Fruit fly (Drosophila melanogaster) whole organism, embryonic: Measurements from ENCODE around the gene Dhc62B.

ENCODE experiments used
- Abd-B ChIP-seq: fragments of 200-800 bp; sonication (Bioruptor generic); optimal IDR thresholded peaks from 2 replicates; lab custom pipeline; 2018; ENCODE audit warnings: missing biosample characterization, mild to moderate bottlenecking, missing genetic modification characterization, moderate library complexity
- CG12219 ChIP-seq: fragments of 200-800 bp; sonication (Bioruptor generic); optimal IDR thresholded peaks from 3 replicates; lab custom pipeline; 2018; ENCODE audit warnings: missing biosample characterization, mild to moderate bottlenecking, missing genetic modification characterization
- CG12942 ChIP-seq: fragments of 200-800 bp; sonication (Bioruptor generic); optimal IDR thresholded peaks from 3 replicates; lab custom pipeline; 2016; ENCODE audit warnings: missing biosample characterization, missing genetic modification characterization
- CG13123 ChIP-seq: fragments of 200-800 bp; sonication (Bioruptor generic); optimal IDR thresholded peaks from 2 replicates; lab custom pipeline; 2016; ENCODE audit warnings: missing biosample characterization, missing genetic modification characterization
- CG13894 ChIP-seq: fragments of 200-800 bp; sonication (Bioruptor generic); optimal IDR thresholded peaks from 3 replicates; lab custom pipeline; 2018; ENCODE audit warnings: missing biosample characterization, mild to moderate bottlenecking, missing genetic modification characterization, moderate library complexity
- CG15073 ChIP-seq: fragments of 200-800 bp; sonication (Bioruptor generic); optimal IDR thresholded peaks from 2 replicates; lab custom pipeline; 2016; ENCODE audit warnings: missing biosample characterization, missing genetic modification characterization
- CG15269 ChIP-seq: fragments of 200-800 bp; sonication (Bioruptor generic); optimal IDR thresholded peaks from 2 replicates; lab custom pipeline; 2018; ENCODE audit warnings: missing biosample characterization, mild to moderate bottlenecking, missing genetic modification characterization, moderate library complexity
- CG3065 ChIP-seq: fragments of 200-800 bp; sonication (Bioruptor generic); optimal IDR thresholded peaks from 2 replicates; lab custom pipeline; 2016; ENCODE audit warnings: missing biosample characterization, missing genetic modification characterization
- CG31365 ChIP-seq: fragments of 200-800 bp; sonication (Bioruptor generic); optimal IDR thresholded peaks from 2 replicates; lab custom pipeline; 2018; ENCODE audit warnings: missing biosample characterization, mild to moderate bottlenecking, missing genetic modification characterization
- CG33557 ChIP-seq: fragments of 200-800 bp; sonication (Bioruptor generic); optimal IDR thresholded peaks from 2 replicates; lab custom pipeline; 2019; ENCODE audit warnings: missing biosample characterization, mild to moderate bottlenecking, missing genetic modification characterization, moderate library complexity
- CG3407 ChIP-seq: fragments of 200-800 bp; sonication (Bioruptor generic); optimal IDR thresholded peaks from 2 replicates; lab custom pipeline; 2018; ENCODE audit warnings: missing biosample characterization, mild to moderate bottlenecking, missing genetic modification characterization
- CG34422 ChIP-seq: fragments of 200-800 bp; sonication (Bioruptor generic); IDR thresholded peaks from 3 replicates; pipeline ENCODE4 v1.3.6; 2022; ENCODE audit warnings: missing biosample characterization, missing genetic modification characterization
- CG4328 ChIP-seq: fragments of 200-800 bp; sonication (Bioruptor generic); optimal IDR thresholded peaks from 3 replicates; lab custom pipeline; 2017; ENCODE audit warnings: missing biosample characterization, missing genetic modification reagents, missing genetic modification characterization
- CG4360 ChIP-seq: fragments of 200-800 bp; sonication (Bioruptor generic); IDR thresholded peaks from 2 replicates; pipeline ENCODE4 v1.3.6; 2022; ENCODE audit warnings: missing biosample characterization, missing genetic modification characterization
- CG5953 ChIP-seq: fragments of 200-800 bp; sonication (Bioruptor generic); IDR thresholded peaks from 2 replicates; pipeline ENCODE4 v1.3.6; 2022; ENCODE audit warnings: missing biosample characterization, missing genetic modification characterization
- CG6854 ChIP-seq: fragments of 200-800 bp; sonication (Bioruptor generic); optimal IDR thresholded peaks from 3 replicates; lab custom pipeline; 2017; ENCODE audit warnings: missing biosample characterization, mild to moderate bottlenecking, missing genetic modification characterization
- CG7987 ChIP-seq: fragments of 200-800 bp; sonication (Bioruptor generic); optimal IDR thresholded peaks from 2 replicates; lab custom pipeline; 2018; ENCODE audit warnings: missing biosample characterization, mild to moderate bottlenecking, missing genetic modification characterization, moderate library complexity
- CG8290 ChIP-seq, 3 experiments: fragments of 200-800 bp; sonication (Bioruptor generic); optimal IDR thresholded peaks; 2 replicates each; lab custom pipeline; 2016 to 2019; ENCODE audit warnings: missing biosample characterization in 3 of 3, missing genetic modification characterization in 3 of 3, mild to moderate bottlenecking in 2 of 3, moderate library complexity in 1 of 3
- CG8359 ChIP-seq: fragments of 200-800 bp; sonication (Bioruptor generic); optimal IDR thresholded peaks from 2 replicates; lab custom pipeline; 2017; ENCODE audit warnings: missing biosample characterization, mild to moderate bottlenecking, missing genetic modification characterization, borderline replicate concordance
- CG9727 ChIP-seq: fragments of 200-800 bp; sonication (Bioruptor generic); optimal IDR thresholded peaks from 3 replicates; lab custom pipeline; 2017; ENCODE audit warnings: missing biosample characterization, mild to moderate bottlenecking, missing genetic modification characterization
- CG9797 ChIP-seq: fragments of 200-800 bp; sonication (Bioruptor generic); optimal IDR thresholded peaks from 3 replicates; lab custom pipeline; 2018; ENCODE audit warnings: missing biosample characterization, mild to moderate bottlenecking, missing genetic modification characterization
- CoRest ChIP-seq: fragments of 200-800 bp; sonication (Bioruptor generic); optimal IDR thresholded peaks from 3 replicates; lab custom pipeline; 2018; ENCODE audit warnings: missing biosample characterization, mild to moderate bottlenecking, missing genetic modification characterization, moderate library complexity
- CrebB ChIP-seq: fragments of 200-800 bp; sonication (Bioruptor generic); optimal IDR thresholded peaks from 3 replicates; lab custom pipeline; 2018; ENCODE audit warnings: missing biosample characterization, mild to moderate bottlenecking, missing genetic modification characterization
- Doc3 ChIP-seq: fragments of 200-800 bp; sonication (Bioruptor generic); IDR thresholded peaks from 3 replicates; pipeline ENCODE4 v1.3.6; 2022; ENCODE audit warnings: missing biosample characterization, missing genetic modification characterization; ENCODE audit not compliant: partially characterized antibody
- H15 ChIP-seq: fragments of 200-800 bp; sonication (Bioruptor generic); IDR thresholded peaks from 3 replicates; pipeline ENCODE4 v1.3.6; 2022; ENCODE audit warnings: missing biosample characterization, missing genetic modification characterization
- HLHmδ ChIP-seq: fragments of 200-800 bp; sonication (Bioruptor generic); optimal IDR thresholded peaks from 2 replicates; lab custom pipeline; 2018; ENCODE audit warnings: missing biosample characterization, mild to moderate bottlenecking, missing genetic modification characterization, moderate library complexity
- Kr ChIP-seq: fragments of 200-800 bp; sonication (Bioruptor generic); optimal IDR thresholded peaks from 2 replicates; lab custom pipeline; 2017; ENCODE audit warnings: missing biosample characterization, mild to moderate bottlenecking, missing genetic modification characterization
- Lhr ChIP-seq: fragments of 200-800 bp; sonication (Bioruptor generic); optimal IDR thresholded peaks from 3 replicates; lab custom pipeline; 2017; ENCODE audit warnings: mild to moderate bottlenecking, missing biosample characterization, missing genetic modification reagents, missing genetic modification characterization
- NK7.1 ChIP-seq: fragments of 200-800 bp; sonication (Bioruptor generic); optimal IDR thresholded peaks from 3 replicates; lab custom pipeline; 2016; ENCODE audit warnings: missing biosample characterization, missing genetic modification characterization
- Pdp1 ChIP-seq, 2 experiments: fragments of 200-800 bp; sonication (Bioruptor generic); optimal IDR thresholded peaks; 3 replicates each; lab custom pipeline; 2016; ENCODE audit warnings: missing biosample characterization in 2 of 2, missing genetic modification characterization in 2 of 2, mild to moderate bottlenecking in 1 of 2, moderate library complexity in 1 of 2
- Rx ChIP-seq: fragments of 200-800 bp; sonication (Bioruptor generic); IDR thresholded peaks from 2 replicates; pipeline ENCODE4 v1.3.6; 2022; ENCODE audit warnings: missing biosample characterization, missing genetic modification characterization
- Scr ChIP-seq: fragments of 200-800 bp; sonication (Bioruptor generic); IDR thresholded peaks from 2 replicates; pipeline ENCODE4 v1.3.6; 2022; ENCODE audit warnings: missing biosample characterization, missing genetic modification characterization; ENCODE audit not compliant: partially characterized antibody
- ash1 ChIP-seq: fragments of 200-800 bp; sonication (Bioruptor generic); optimal IDR thresholded peaks from 2 replicates; lab custom pipeline; 2018; ENCODE audit warnings: missing biosample characterization, mild to moderate bottlenecking, missing genetic modification characterization
- ato ChIP-seq: fragments of 200-800 bp; sonication (Bioruptor generic); IDR thresholded peaks from 2 replicates; pipeline ENCODE4 v1.3.6; 2022; ENCODE audit warnings: missing biosample characterization, missing genetic modification characterization; ENCODE audit not compliant: partially characterized antibody
- cg ChIP-seq: fragments of 200-800 bp; sonication (Bioruptor generic); optimal IDR thresholded peaks from 3 replicates; lab custom pipeline; 2019; ENCODE audit warnings: missing biosample characterization, mild to moderate bottlenecking, missing genetic modification characterization, moderate library complexity
- chn ChIP-seq: fragments of 200-800 bp; sonication (Bioruptor generic); optimal IDR thresholded peaks from 2 replicates; lab custom pipeline; 2016; ENCODE audit warnings: missing biosample characterization, missing genetic modification characterization
- danr ChIP-seq: fragments of 200-800 bp; sonication (Bioruptor generic); IDR thresholded peaks from 2 replicates; pipeline ENCODE4 v1.3.6; 2022; ENCODE audit warnings: missing biosample characterization, missing genetic modification characterization
- dmrt11E ChIP-seq: fragments of 200-800 bp; sonication (Bioruptor generic); optimal IDR thresholded peaks from 3 replicates; lab custom pipeline; 2018; ENCODE audit warnings: missing biosample characterization, mild to moderate bottlenecking, missing genetic modification characterization, moderate library complexity
- gcm ChIP-seq: fragments of 200-800 bp; sonication (Bioruptor generic); optimal IDR thresholded peaks from 2 replicates; lab custom pipeline; 2019; ENCODE audit warnings: missing biosample characterization, mild to moderate bottlenecking, missing genetic modification characterization, moderate library complexity
- hkb ChIP-seq, 2 experiments: fragments of 200-800 bp in 1 of 2; fragments of >200 bp in 1 of 2; sonication (Bioruptor generic) in 1 of 2; IDR thresholded peaks in 1 of 2; optimal IDR thresholded peaks in 1 of 2; 2 replicates each; pipeline versions ENCODE4 v1.3.6 to Lab custom; 2017 to 2022; ENCODE audit warnings: missing biosample characterization in 1 of 2, missing genetic modification characterization in 1 of 2
- hth ChIP-seq: fragments of >200 bp; optimal IDR thresholded peaks from 2 replicates; lab custom pipeline; 2017; ENCODE audit warnings: inconsistent platforms
- lmd ChIP-seq: fragments of 200-800 bp; sonication (Bioruptor generic); IDR thresholded peaks from 2 replicates; pipeline ENCODE4 v1.3.6; 2022; ENCODE audit warnings: missing biosample characterization, missing genetic modification characterization
- pfk ChIP-seq: fragments of 200-800 bp; sonication (Bioruptor generic); optimal IDR thresholded peaks from 2 replicates; lab custom pipeline; 2018; ENCODE audit warnings: missing biosample characterization, mild to moderate bottlenecking, missing genetic modification characterization, moderate library complexity
- ttk ChIP-seq: fragments of 200-800 bp; sonication (Bioruptor generic); IDR thresholded peaks from 2 replicates; pipeline ENCODE4 v2.1.2; 2022; ENCODE audit warnings: missing biosample characterization, missing genetic modification characterization
- twi ChIP-seq: fragments of 200-800 bp; optimal IDR thresholded peaks from 2 replicates; lab custom pipeline; 2019; ENCODE audit warnings: missing biosample characterization, mild to moderate bottlenecking, missing genetic modification characterization, moderate library complexity
- vnd ChIP-seq: fragments of 200-800 bp; sonication (Bioruptor generic); IDR thresholded peaks from 3 replicates; pipeline ENCODE4 v1.3.6; 2022; ENCODE audit warnings: missing biosample characterization, missing genetic modification characterization; ENCODE audit not compliant: partially characterized antibody
- vvl ChIP-seq: fragments of 200-800 bp; sonication (Bioruptor generic); IDR thresholded peaks from 2 replicates; pipeline ENCODE4 v1.3.6; 2022; ENCODE audit warnings: missing biosample characterization, missing genetic modification characterization
- wek ChIP-seq: fragments of 200-800 bp; sonication (Bioruptor generic); optimal IDR thresholded peaks from 3 replicates; lab custom pipeline; 2018; ENCODE audit warnings: missing biosample characterization, mild to moderate bottlenecking, missing genetic modification characterization, moderate library complexity

The Dhc62B gene

DNA sequence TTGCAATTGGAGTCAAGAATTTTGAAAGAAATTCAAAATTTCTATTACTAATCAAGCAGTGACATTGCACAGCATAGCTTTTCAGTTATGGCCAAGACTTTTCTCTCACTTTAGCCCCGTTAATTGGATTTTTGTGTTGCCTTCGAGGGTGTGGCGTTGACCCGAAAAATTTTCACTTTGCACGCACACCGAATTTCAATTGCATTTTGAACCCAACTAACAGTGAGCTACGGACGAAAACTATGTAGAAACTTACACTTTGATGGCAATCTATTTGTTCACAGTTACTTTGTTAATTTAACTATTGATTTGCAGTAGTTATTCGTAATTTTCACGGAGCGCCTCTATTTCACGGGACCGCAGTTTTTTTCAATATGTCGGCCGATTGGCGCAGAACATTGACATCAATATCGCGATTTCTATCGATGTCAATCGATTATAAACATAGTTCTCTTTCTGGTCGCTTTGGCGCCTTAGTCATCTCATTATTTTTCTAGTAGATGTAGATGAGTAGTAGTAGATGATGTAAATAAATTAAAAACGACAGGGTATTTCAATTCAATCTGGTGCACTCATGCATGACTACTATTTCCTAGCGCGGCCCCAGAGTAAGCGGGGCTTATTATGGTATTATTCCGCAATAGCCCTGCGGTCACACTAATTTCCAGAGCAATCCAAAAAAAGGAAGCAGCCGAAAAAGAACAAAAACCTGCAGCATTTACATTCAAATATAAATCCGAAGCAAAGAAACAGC lies 23.6 kb upstream of the Dhc62B start, which contains the start of the genes alpha-Spec, dlt and Cdc37 (continued):
- no peak for TF ChIP-seq CG6854 (GFP tag; lab: Kevin White, UChicago)
- peak; percentile 20 for TF ChIP-seq CoRest (tag; lab: Kevin White, UChicago)
- peak; percentile 4 for TF ChIP-seq chn
- TF ChIP-seq CG9727 (GFP tag; lab: Kevin White, UChicago), result peak; percentile 10
- peak; percentile 80 for TF ChIP-seq Doc3 (GFP tag; lab: Robert Waterston, UW)
- TF ChIP-seq danr (GFP tag; lab: Robert Waterston, UW), result no peak
- no peak for TF ChIP-seq CG13123 (GFP tag; lab: Kevin White, UChicago)
- TF ChIP-seq CG12219 (GFP tag; lab: Kevin White, UChicago), result no peak
- peak; percentile 39 for TF ChIP-seq hkb (optimal IDR thresholded peaks at IDR 0.05; lab: Kevin White, UChicago)
- no peak for TF ChIP-seq hkb (GFP tag; IDR thresholded peaks at IDR 0.05; lab: Robert Waterston, UW)
- TF ChIP-seq CG4360 (GFP tag; lab: Robert Waterston, UW), result no peak
- no peak; the same call in 2 of the 3 replicates for TF ChIP-seq CG34422 (GFP tag; lab: Robert Waterston, UW)
- TF ChIP-seq pfk (GFP tag; lab: Kevin White, UChicago), result no peak
- no peak for TF ChIP-seq CG8290 (GFP tag; optimal IDR thresholded peaks at IDR 0.05; lab: Kevin White, UChicago)
- TF ChIP-seq CG8290 (tag; optimal IDR thresholded peaks at IDR 0.05; lab: Kevin White, UChicago), result no peak
- peak; percentile 78 for TF ChIP-seq vnd (GFP tag; lab: Robert Waterston, UW)
- TF ChIP-seq twi (tag; lab: Kevin White, UChicago), result no peak
- peak; percentile 88 for TF ChIP-seq CG9797
- no peak for TF ChIP-seq ttk
- TF ChIP-seq gcm, result no peak
- TF ChIP-seq CG5953 (GFP tag; lab: Robert Waterston, UW), result no peak
- no peak for TF ChIP-seq HLHmδ (GFP tag; lab: Kevin White, UChicago)
- TF ChIP-seq CG33557, result peak; percentile 29
- TF ChIP-seq ash1 (GFP tag; lab: Kevin White, UChicago), result no peak
- TF ChIP-seq cg (GFP tag; lab: Kevin White, UChicago), result peak; percentile 75
- TF ChIP-seq lmd (GFP tag; lab: Robert Waterston, UW), result peak; percentile 24; the same call in 1 of the 2 replicates
- no peak for TF ChIP-seq CG7987
- TF ChIP-seq NK7.1 (GFP tag; lab: Kevin White, UChicago), result no peak
- TF ChIP-seq vvl (GFP tag; lab: Robert Waterston, UW), result no peak
- no peak for TF ChIP-seq CG12942 (GFP tag; lab: Kevin White, UChicago)
- TF ChIP-seq CG8359 (GFP tag; lab: Kevin White, UChicago), result no peak
- TF ChIP-seq CG4328 (GFP tag; lab: Kevin White, UChicago), result no peak
- no peak for TF ChIP-seq Abd-B (GFP tag; lab: Kevin White, UChicago)
- no peak for TF ChIP-seq CG13894 (tag; lab: Kevin White, UChicago)
- no peak for TF ChIP-seq Rx (GFP tag; lab: Robert Waterston, UW)
- no peak for TF ChIP-seq CG3407 (GFP tag; lab: Kevin White, UChicago)
- no peak for TF ChIP-seq CG3065 (GFP tag; lab: Kevin White, UChicago)
- no peak for TF ChIP-seq wek
- TF ChIP-seq Pdp1 (GFP tag; optimal IDR thresholded peaks at IDR 0.05; lab: Kevin White, UChicago), result peak in 1 of 2 experiments; percentile 23
- no peak for TF ChIP-seq CG15269 (tag; lab: Kevin White, UChicago)
- no peak for TF ChIP-seq hth (lab: Kevin White, UChicago)
- TF ChIP-seq H15, result no peak
- no peak for TF ChIP-seq dmrt11E
- TF ChIP-seq Kr (GFP tag; lab: Kevin White, UChicago), result no peak
- no peak for TF ChIP-seq Lhr (GFP tag; lab: Kevin White, UChicago)
- peak; percentile 78 for TF ChIP-seq Scr (GFP tag; lab: Robert Waterston, UW)
- peak; percentile 59 for TF ChIP-seq ato
- TF ChIP-seq CG15073, result no peak
- peak; percentile 55 for TF ChIP-seq CrebB (tag; lab: Kevin White, UChicago)
- TF ChIP-seq CG31365 (tag; lab: Kevin White, UChicago), result peak; percentile 9
